Fruit fly (Drosophila melanogaster): ENCODE measurements around the gene CG3961.

The CG3961 gene

DNA sequence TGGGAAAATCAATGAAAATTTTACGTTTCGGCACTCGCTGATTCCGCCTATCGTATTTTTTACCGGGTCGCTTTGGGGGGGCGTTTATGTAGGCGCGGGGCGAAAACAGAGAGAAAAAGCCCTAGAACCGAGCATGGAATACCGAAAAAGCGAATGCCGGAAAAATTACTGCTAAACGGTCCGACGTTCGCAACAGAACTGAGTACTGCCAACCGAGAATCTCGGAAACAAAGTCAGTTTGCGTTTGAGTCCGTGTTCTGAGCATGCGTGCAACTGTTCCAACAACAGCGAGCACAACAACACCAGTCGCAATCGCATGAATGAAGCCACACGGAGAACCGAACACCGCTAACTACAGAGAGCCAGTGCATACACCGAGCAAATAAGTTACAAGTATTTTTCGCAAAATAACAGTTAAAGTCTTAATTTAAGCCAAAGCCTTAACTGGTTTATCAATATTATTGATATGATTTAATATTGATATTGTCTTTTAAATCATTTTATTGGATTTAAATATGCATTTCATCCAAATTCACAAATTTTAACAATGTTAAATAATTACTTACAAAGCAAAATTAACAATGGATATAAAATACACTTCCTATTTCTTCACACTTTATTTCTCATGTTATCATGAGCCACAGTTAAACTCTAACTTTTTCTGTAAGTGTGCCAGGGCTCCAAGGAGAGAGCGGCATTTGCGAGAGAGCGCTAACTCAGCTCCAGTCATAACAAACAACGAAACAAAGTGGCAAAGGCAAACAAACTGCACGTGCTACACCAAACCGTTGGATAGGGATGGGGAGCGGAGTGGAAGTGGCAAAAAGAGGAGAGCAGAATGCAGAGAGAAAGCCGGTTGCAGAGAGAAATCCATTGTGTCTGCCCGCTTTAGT lies at the start of gene CG3961 (continued):
- peak; percentile 96 for TF ChIP-seq Six4 (GFP tag; optimal IDR thresholded peaks at IDR 0.05)
- TF ChIP-seq salm (tag; optimal IDR thresholded peaks at IDR 0.05), result peak; percentile 97
- TF ChIP-seq dati (GFP tag; IDR thresholded peaks at IDR 0.05), result peak; percentile 49
- peak; percentile 62 for TF ChIP-seq CG4360 (GFP tag; IDR thresholded peaks at IDR 0.05)
- TF ChIP-seq Taf1 (GFP tag; IDR thresholded peaks at IDR 0.05), result peak; percentile 51; the same call in 1 of the 2 replicates
- peak; percentile 89 for TF ChIP-seq Atf6 (GFP tag; IDR thresholded peaks at IDR 0.05)
- peak; percentile 95 for TF ChIP-seq HmgZ (tag; optimal IDR thresholded peaks at IDR 0.05)
- TF ChIP-seq CG10462 (GFP tag; optimal IDR thresholded peaks at IDR 0.05), result peak; percentile 97
- peak; percentile 90 for TF ChIP-seq fd64A (GFP tag; optimal IDR thresholded peaks at IDR 0.05)
- TF ChIP-seq Camta (GFP tag; optimal IDR thresholded peaks at IDR 0.05), result peak; percentile 90
- TF ChIP-seq ac (GFP tag; optimal IDR thresholded peaks at IDR 0.05), result peak; percentile 76
- peak; percentile 59 for TF ChIP-seq Hey (tag; optimal IDR thresholded peaks at IDR 0.05)
- TF ChIP-seq slp2 (GFP tag; optimal IDR thresholded peaks at IDR 0.05), result peak; percentile 84
- TF ChIP-seq sna (GFP tag; IDR thresholded peaks at IDR 0.05; ENCODE audit: partially characterized antibody), result no peak; the same call in 1 of the 2 replicates
- peak; percentile 83; the same call in 1 of the 2 replicates for TF ChIP-seq chm (GFP tag; IDR thresholded peaks at IDR 0.05)
- TF ChIP-seq pnt (GFP tag; optimal IDR thresholded peaks at IDR 0.05), result peak; percentile 83
- peak; percentile 100 for TF ChIP-seq CG18262 (tag; optimal IDR thresholded peaks at IDR 0.05)
- peak; percentile 97 for TF ChIP-seq Blimp-1 (GFP tag; optimal IDR thresholded peaks at IDR 0.05)
- peak; percentile 36 for TF ChIP-seq CG3995 (GFP tag; optimal IDR thresholded peaks at IDR 0.05)
- TF ChIP-seq D (optimal IDR thresholded peaks at IDR 0.05), result no peak
- TF ChIP-seq D (GFP tag; optimal IDR thresholded peaks at IDR 0.05), result peak; percentile 99
- peak; percentile 81 for TF ChIP-seq CG31388 (GFP tag; optimal IDR thresholded peaks at IDR 0.05)
- TF ChIP-seq CG17912 (GFP tag; optimal IDR thresholded peaks at IDR 0.05), result peak; percentile 13
- peak; percentile 96 for TF ChIP-seq Max (GFP tag; optimal IDR thresholded peaks at IDR 0.05)
- peak; percentile 88 for TF ChIP-seq H2.0 (GFP tag; IDR thresholded peaks at IDR 0.05)
- peak; percentile 99 for TF ChIP-seq CG8924 (tag; optimal IDR thresholded peaks at IDR 0.05)
- peak; percentile 18 for TF ChIP-seq BEAF-32 (GFP tag; optimal IDR thresholded peaks at IDR 0.05)
- TF ChIP-seq ham (GFP tag; IDR thresholded peaks at IDR 0.05), result 0 out of 2 replicates have a peak, but pooled peaks have one; percentile 36
- peak; percentile 92 for TF ChIP-seq CG2120 (GFP tag; optimal IDR thresholded peaks at IDR 0.05)
- TF ChIP-seq ci (GFP tag; IDR thresholded peaks at IDR 0.05), result peak; percentile 88
- 0 out of 2 replicates have a peak, but pooled peaks have one; percentile 17 for TF ChIP-seq bbx (GFP tag; IDR thresholded peaks at IDR 0.05; ENCODE audit: partially characterized antibody)
- peak; percentile 93 for TF ChIP-seq CrebB (tag; optimal IDR thresholded peaks at IDR 0.05)
- TF ChIP-seq CG1602 (GFP tag; optimal IDR thresholded peaks at IDR 0.05), result peak; percentile 98
- TF ChIP-seq danr (GFP tag; IDR thresholded peaks at IDR 0.05), result peak; percentile 90
- peak; percentile 95 for TF ChIP-seq HLH3B (GFP tag; IDR thresholded peaks at IDR 0.05)
- peak; percentile 99 for TF ChIP-seq org-1 (GFP tag; optimal IDR thresholded peaks at IDR 0.05)
- peak; percentile 88 for TF ChIP-seq slbo (GFP tag; IDR thresholded peaks at IDR 0.05)
- no peak for TF ChIP-seq hth (optimal IDR thresholded peaks at IDR 0.05)
- peak; percentile 96 for TF ChIP-seq Hand (GFP tag; optimal IDR thresholded peaks at IDR 0.05)
- no peak for TF ChIP-seq HLH4C (GFP tag; IDR thresholded peaks at IDR 0.05; ENCODE audit: partially characterized antibody)
- peak; percentile 96 for TF ChIP-seq HHEX (GFP tag; optimal IDR thresholded peaks at IDR 0.05)
- TF ChIP-seq CG4820 (GFP tag; optimal IDR thresholded peaks at IDR 0.05), result peak; percentile 98
- peak; percentile 91; the same call in 1 of the 2 replicates for TF ChIP-seq ara (GFP tag; IDR thresholded peaks at IDR 0.05)
- peak; percentile 86; the same call in 1 of the 2 replicates for TF ChIP-seq Oaz (GFP tag; IDR thresholded peaks at IDR 0.05)
- TF ChIP-seq Awh (GFP tag; IDR thresholded peaks at IDR 0.05), result peak; percentile 90; the same call in 1 of the 2 replicates
- TF ChIP-seq grau (tag; optimal IDR thresholded peaks at IDR 0.05), result peak; percentile 98
- TF ChIP-seq tgo (GFP tag; IDR thresholded peaks at IDR 0.05), result peak; percentile 95
- TF ChIP-seq sc (optimal IDR thresholded peaks at IDR 0.05), result no peak
- peak; percentile 99 for TF ChIP-seq sc (GFP tag; optimal IDR thresholded peaks at IDR 0.05)

Measured in whole organism, embryonic.